Worm (Caenorhabditis elegans) whole organism, young adult: ENCODE measurements around the gene T21C9.13.

Source experiments
- B0261.1 ChIP-seq: sonication (generic microtip); optimal IDR thresholded peaks from 2 replicates; lab custom pipeline; 2016; ENCODE audit warnings: mild to moderate bottlenecking, missing genetic modification characterization, moderate library complexity, missing compliant biosample characterization
- attf-3 ChIP-seq: fragments of 200-800 bp; sonication (Bioruptor generic); conservative IDR thresholded peaks from 2 replicates; pipeline ENCODE4 v1.3.6; 2022; ENCODE audit warnings: missing genetic modification reagents, missing genetic modification characterization, missing compliant biosample characterization

Gene T21C9.13

DNA sequence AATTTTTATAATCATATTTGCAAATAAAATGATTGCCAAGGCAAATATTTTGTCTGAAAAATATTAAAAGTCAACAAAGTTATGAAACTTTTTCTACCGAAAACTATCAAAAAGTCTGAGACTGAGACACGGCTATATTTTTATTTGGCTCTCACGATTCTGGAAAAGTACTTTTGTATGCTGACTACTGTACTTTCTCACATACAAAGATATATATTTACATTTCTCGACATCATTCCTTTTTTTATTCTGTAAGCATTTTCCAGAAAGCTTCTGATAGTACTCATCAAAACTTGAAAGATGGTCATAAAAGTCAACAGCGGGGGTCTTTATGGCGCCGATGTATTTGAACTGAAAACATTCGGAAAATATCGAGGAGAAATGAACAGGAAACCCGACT, 51.1 kb downstream of the T21C9.13 start, which contains the start of gene aqp-6:
Gene aqp-6 (plus strand): TSS at position 301 of the 400 bp plus-strand sequence.
- TF ChIP-seq B0261.1, result no peak
- no peak for TF ChIP-seq attf-3 (GFP tag; lab: Robert Waterston, UW)
